Worm (Caenorhabditis elegans): ENCODE measurements around the gene mpz-4.

The mpz-4 gene

ce11 chrIV:4810377-4810984 is 16.6 kb downstream of the mpz-4 start, which contains the start of gene eif-1.A:
eif-1.A (plus strand) TSS chrIV:4810934.
- peak; percentile 12 for TF ChIP-seq lin-39 (tag; optimal IDR thresholded peaks at IDR 0.05)
- TF ChIP-seq C34B4.2 (tag; optimal IDR thresholded peaks at IDR 0.05): no peak
- peak; percentile 26 for TF ChIP-seq hpl-2 (GFP tag; optimal IDR thresholded peaks at IDR 0.05)
- no peak for TF ChIP-seq elt-2 (tag; optimal IDR thresholded peaks at IDR 0.05)
- TF ChIP-seq fkh-8 (tag; optimal IDR thresholded peaks at IDR 0.05): peak; percentile 34
- peak; percentile 81 for TF ChIP-seq skn-1 (tag; optimal IDR thresholded peaks at IDR 0.05)
- no peak for TF ChIP-seq Y116A8C.19 (tag; optimal IDR thresholded peaks at IDR 0.05; ENCODE audit: borderline replicate concordance)
- peak; percentile 13 for TF ChIP-seq egl-13 (tag; optimal IDR thresholded peaks at IDR 0.05)
- TF ChIP-seq lin-13 (GFP tag; optimal IDR thresholded peaks at IDR 0.05): peak; percentile 6
- TF ChIP-seq ceh-63 (GFP tag; optimal IDR thresholded peaks at IDR 0.05): no peak
- TF ChIP-seq unc-98 (GFP tag; IDR thresholded peaks at IDR 0.05): no peak
- peak; percentile 54 for TF ChIP-seq nhr-20 (tag; optimal IDR thresholded peaks at IDR 0.05)
- peak; percentile 63 to 66 for TF ChIP-seq efl-1 (optimal IDR thresholded peaks at IDR 0.05)
- TF ChIP-seq efl-1 (GFP tag; optimal IDR thresholded peaks at IDR 0.05 in 1 of 2): peak; percentile 69 to 96
- TF ChIP-seq ces-1 (GFP tag; optimal IDR thresholded peaks at IDR 0.05): no peak
- TF ChIP-seq zag-1 (tag; optimal IDR thresholded peaks at IDR 0.05): no peak
- TF ChIP-seq xbp-1 (tag; optimal IDR thresholded peaks at IDR 0.05): peak; percentile 45
- peak; percentile 47 for TF ChIP-seq swsn-7 (tag; optimal IDR thresholded peaks at IDR 0.05)
- peak; percentile 82 for TF ChIP-seq F16B12.6 (tag; optimal IDR thresholded peaks at IDR 0.05)
- peak; percentile 54 to 75 for TF ChIP-seq lin-35 (GFP tag; optimal IDR thresholded peaks at IDR 0.05)
- TF ChIP-seq pax-3 (tag; optimal IDR thresholded peaks at IDR 0.05): no peak
- TF ChIP-seq isw-1 (GFP tag; IDR thresholded peaks at IDR 0.05): peak; percentile 28; the same call in 1 of the 2 replicates
- TF ChIP-seq fos-1 (tag; optimal IDR thresholded peaks at IDR 0.05): peak; percentile 4
- TF ChIP-seq snu-23 (GFP tag; optimal IDR thresholded peaks at IDR 0.05): peak; percentile 75
- TF ChIP-seq dpl-1 (GFP tag; optimal IDR thresholded peaks at IDR 0.05): peak; percentile 54 to 72 (median 59)
- no peak for TF ChIP-seq unc-62 (GFP tag; optimal IDR thresholded peaks at IDR 0.05)
- peak; percentile 7 for TF ChIP-seq unc-86 (tag; optimal IDR thresholded peaks at IDR 0.05)
- peak; percentile 63 to 85 for TF ChIP-seq lsy-2 (tag; optimal IDR thresholded peaks at IDR 0.05)
- peak in 1 of 6 experiments; percentile 61 for TF ChIP-seq elt-3 (tag; optimal IDR thresholded peaks at IDR 0.05)
- peak; percentile 35 for TF ChIP-seq tbx-2 (tag; optimal IDR thresholded peaks at IDR 0.05)
- TF ChIP-seq C16A3.4 (tag; optimal IDR thresholded peaks at IDR 0.05): peak; percentile 75
- TF ChIP-seq unc-130 (tag; optimal IDR thresholded peaks at IDR 0.05): peak; percentile 72
- TF ChIP-seq zip-4 (GFP tag; optimal IDR thresholded peaks at IDR 0.05): no peak
- TF ChIP-seq nhr-90 (tag; optimal IDR thresholded peaks at IDR 0.05; ENCODE audit: poor library complexity): peak; percentile 54
- peak; percentile 61 for TF ChIP-seq nhr-47 (tag; optimal IDR thresholded peaks at IDR 0.05)
- TF ChIP-seq rnt-1 (tag; optimal IDR thresholded peaks at IDR 0.05): peak; percentile 51
- peak; percentile 61 for TF ChIP-seq nhr-85 (tag)
- TF ChIP-seq lin-15B (tag; optimal IDR thresholded peaks at IDR 0.05): peak; percentile 59
- peak; percentile 18 to 62 (median 43) for TF ChIP-seq ceh-82 (tag; optimal IDR thresholded peaks at IDR 0.05)
- peak; percentile 63 for TF ChIP-seq nhr-71 (tag; optimal IDR thresholded peaks at IDR 0.05)

ce11 chrIV:4809813-4810212 is 17.3 kb downstream of the mpz-4 start, which contains the start of gene H06H21.37:
H06H21.37 (minus strand) TSS chrIV:4809974.
- no peak for TF ChIP-seq nhr-84 (tag; optimal IDR thresholded peaks at IDR 0.05)
- TF ChIP-seq mab-9 (GFP tag; IDR thresholded peaks at IDR 0.05): no peak
- TF ChIP-seq nhr-12 (tag; optimal IDR thresholded peaks at IDR 0.05): no peak
- TF ChIP-seq elt-3 (tag; optimal IDR thresholded peaks at IDR 0.05): no peak
- no peak for TF ChIP-seq hlh-17 (GFP tag; optimal IDR thresholded peaks at IDR 0.05; ENCODE audit: borderline replicate concordance)
- TF ChIP-seq ceh-88 (GFP tag; IDR thresholded peaks at IDR 0.05): no peak
- no peak for TF ChIP-seq pag-3 (tag; optimal IDR thresholded peaks at IDR 0.05; ENCODE audit: borderline replicate concordance, insufficient read depth)
- TF ChIP-seq aha-1 (tag; optimal IDR thresholded peaks at IDR 0.05): no peak
- no peak for TF ChIP-seq mdl-1 (tag; optimal IDR thresholded peaks at IDR 0.05)
- TF ChIP-seq ama-1 (optimal IDR thresholded peaks at IDR 0.05): no peak
- no peak for TF ChIP-seq lin-15B (tag; optimal IDR thresholded peaks at IDR 0.05)
- TF ChIP-seq lir-3 (tag; optimal IDR thresholded peaks at IDR 0.05; ENCODE audit: poor library complexity): no peak
- TF ChIP-seq lin-14 (GFP tag; optimal IDR thresholded peaks at IDR 0.05): no peak

All from whole organism, L1 larva.